Worm (Caenorhabditis elegans) whole organism, young adult: Measurements from ENCODE around the gene cest-28.

ENCODE experiments used
- B0019.2 ChIP-seq: fragments of 200-800 bp; sonication (Bioruptor generic); conservative IDR thresholded peaks from 2 replicates; pipeline ENCODE4 v1.3.6; 2022; ENCODE audit warnings: missing genetic modification reagents, missing genetic modification characterization, missing compliant biosample characterization
- B0336.3 ChIP-seq: fragments of 200-800 bp; sonication (Bioruptor generic); IDR thresholded peaks from 2 replicates; pipeline ENCODE4 v1.3.6; 2022; ENCODE audit warnings: missing genetic modification characterization, missing compliant biosample characterization
- F23B12.7 ChIP-seq: sonication (generic microtip); optimal IDR thresholded peaks from 2 replicates; lab custom pipeline; 2017; ENCODE audit warnings: missing genetic modification characterization, mild to moderate bottlenecking, missing compliant biosample characterization, antibody characterized with exemption, moderate library complexity; ENCODE audit not compliant: insufficient read depth
- F39B2.1 ChIP-seq: fragments of 200-800 bp; sonication (Bioruptor generic); IDR thresholded peaks from 2 replicates; pipeline ENCODE4 v1.3.6; 2022; ENCODE audit warnings: missing genetic modification reagents, missing genetic modification characterization, missing compliant biosample characterization
- F52B5.7 ChIP-seq: sonication (generic microtip); optimal IDR thresholded peaks from 2 replicates; lab custom pipeline; 2016; ENCODE audit warnings: mild to moderate bottlenecking, missing genetic modification characterization, missing compliant biosample characterization
- F55B11.4 ChIP-seq: sonication (generic microtip); optimal IDR thresholded peaks from 2 replicates; lab custom pipeline; 2016; ENCODE audit warnings: missing compliant biosample characterization, missing genetic modification characterization, borderline replicate concordance; ENCODE audit not compliant: insufficient read depth
- F57A8.1 ChIP-seq: fragments of 200-800 bp; sonication (Bioruptor generic); optimal IDR thresholded peaks from 2 replicates; lab custom pipeline; 2018; ENCODE audit warnings: mild to moderate bottlenecking, missing genetic modification characterization, moderate library complexity, missing compliant biosample characterization
- K12H6.12 ChIP-seq: fragments of 200-800 bp; sonication (Bioruptor generic); optimal IDR thresholded peaks from 2 replicates; lab custom pipeline; 2018; ENCODE audit warnings: mild to moderate bottlenecking, missing genetic modification characterization, missing compliant biosample characterization
- T26A5.8 ChIP-seq: sonication (generic microtip); optimal IDR thresholded peaks from 2 replicates; lab custom pipeline; 2016; ENCODE audit warnings: missing genetic modification characterization, missing compliant biosample characterization
- Y53G8AR.9 ChIP-seq: fragments of 200-800 bp; sonication (Bioruptor generic); conservative IDR thresholded peaks from 2 replicates; pipeline ENCODE4 v1.3.6; 2022; ENCODE audit warnings: missing genetic modification reagents, missing genetic modification characterization, missing compliant biosample characterization
- akir-1 ChIP-seq: fragments of 200-800 bp; sonication (Bioruptor generic); optimal IDR thresholded peaks from 2 replicates; lab custom pipeline; 2018; ENCODE audit warnings: mild to moderate bottlenecking, missing genetic modification characterization, moderate library complexity, missing compliant biosample characterization
- ama-1 ChIP-seq, 3 experiments: fragments of 150-350 bp in 1 of 3; sonication (generic microtip) in 2 of 3; optimal IDR thresholded peaks; 2 replicates each; lab custom pipeline; 2014 to 2018; ENCODE audit warnings: missing biosample characterization in 2 of 3, missing genetic modification characterization in 2 of 3, missing genetic modification reagents in 2 of 3
- attf-5 ChIP-seq: fragments of 200-800 bp; sonication (Bioruptor generic); optimal IDR thresholded peaks from 2 replicates; lab custom pipeline; 2018; ENCODE audit warnings: mild to moderate bottlenecking, missing genetic modification characterization, missing compliant biosample characterization
- cebp-1 ChIP-seq, 2 experiments: fragments of 200-800 bp in 1 of 2; sonication (Bioruptor generic) in 1 of 2; sonication (generic microtip) in 1 of 2; IDR thresholded peaks in 1 of 2; optimal IDR thresholded peaks in 1 of 2; 2 replicates each; pipeline versions ENCODE4 v1.3.6 to Lab custom; 2017 to 2022; ENCODE audit warnings: missing compliant biosample characterization in 2 of 2, missing genetic modification characterization in 2 of 2, mild to moderate bottlenecking in 1 of 2, missing genetic modification reagents in 1 of 2, moderate library complexity in 1 of 2
- ceh-27 ChIP-seq: fragments of 200-800 bp; sonication (Bioruptor generic); optimal IDR thresholded peaks from 2 replicates; lab custom pipeline; 2018; ENCODE audit warnings: mild to moderate bottlenecking, missing genetic modification characterization, moderate library complexity, missing compliant biosample characterization
- die-1 ChIP-seq: sonication (generic microtip); optimal IDR thresholded peaks from 2 replicates; lab custom pipeline; 2016; ENCODE audit warnings: missing genotype, mild to moderate bottlenecking, missing genetic modification characterization, missing compliant biosample characterization
- dpff-1 ChIP-seq: sonication (generic microtip); optimal IDR thresholded peaks from 2 replicates; lab custom pipeline; 2017; ENCODE audit warnings: mild to moderate bottlenecking, missing genetic modification characterization, missing compliant biosample characterization
- egl-18 ChIP-seq: fragments of 200-800 bp; sonication (Bioruptor generic); IDR thresholded peaks from 2 replicates; pipeline ENCODE4 v1.3.6; 2022; ENCODE audit warnings: missing genetic modification reagents, missing genetic modification characterization, missing compliant biosample characterization
- him-1 ChIP-seq: sonication (generic microtip); optimal IDR thresholded peaks from 2 replicates; lab custom pipeline; 2016; ENCODE audit warnings: missing genotype, missing genetic modification reagents, missing genetic modification characterization, missing compliant biosample characterization
- hmg-1.2 ChIP-seq: fragments of 200-800 bp; sonication (Bioruptor generic); IDR thresholded peaks from 2 replicates; pipeline ENCODE4 v1.3.6; 2022; ENCODE audit warnings: missing genetic modification reagents, missing genetic modification characterization, missing compliant biosample characterization
- hrde-1 ChIP-seq: sonication (generic microtip); optimal IDR thresholded peaks from 2 replicates; lab custom pipeline; 2016; ENCODE audit warnings: missing genetic modification characterization, mild to moderate bottlenecking, missing compliant biosample characterization, moderate library complexity, missing genotype, missing genetic modification reagents, borderline replicate concordance
- lag-1 ChIP-seq: fragments of 200-800 bp; sonication (Bioruptor generic); IDR thresholded peaks from 2 replicates; pipeline ENCODE4 v1.3.6; 2022; ENCODE audit warnings: missing genetic modification reagents, missing genetic modification characterization, missing compliant biosample characterization
- lin-26 ChIP-seq: fragments of 200-800 bp; sonication (Bioruptor generic); IDR thresholded peaks from 2 replicates; pipeline ENCODE4 v1.3.6; 2022; ENCODE audit warnings: missing genetic modification reagents, missing genetic modification characterization, missing compliant biosample characterization
- lin-35 ChIP-seq, 3 experiments: fragments of 150-350 bp in 2 of 3; sonication (generic microtip) in 1 of 3; optimal IDR thresholded peaks; 2 replicates each; lab custom pipeline; 2014 to 2018; ENCODE audit warnings: missing biosample characterization in 3 of 3, missing genetic modification characterization in 3 of 3, missing genetic modification reagents in 3 of 3
- madf-10 ChIP-seq: sonication (generic microtip); optimal IDR thresholded peaks from 2 replicates; lab custom pipeline; 2016; ENCODE audit warnings: mild to moderate bottlenecking, missing genetic modification characterization, missing compliant biosample characterization
- madf-3 ChIP-seq: fragments of 200-800 bp; sonication (Bioruptor generic); IDR thresholded peaks from 2 replicates; pipeline ENCODE4 v1.3.6; 2022; ENCODE audit warnings: missing genetic modification reagents, missing genetic modification characterization, missing compliant biosample characterization
- madf-6 ChIP-seq: fragments of 200-800 bp; sonication (Bioruptor generic); IDR thresholded peaks from 2 replicates; pipeline ENCODE4 v1.3.6; 2022; ENCODE audit warnings: missing genetic modification reagents, missing genetic modification characterization, missing compliant biosample characterization
- mel-28 ChIP-seq: sonication (generic microtip); optimal IDR thresholded peaks from 2 replicates; lab custom pipeline; 2016; ENCODE audit warnings: borderline replicate concordance, mild to moderate bottlenecking, missing genetic modification characterization, missing compliant biosample characterization
- mes-4 ChIP-seq: sonication (generic microtip); optimal IDR thresholded peaks from 2 replicates; lab custom pipeline; 2016; ENCODE audit warnings: missing genotype, missing genetic modification characterization, missing compliant biosample characterization
- nfya-2 ChIP-seq: fragments of 200-800 bp; sonication (Bioruptor generic); IDR thresholded peaks from 2 replicates; pipeline ENCODE4 v1.3.6; 2022; ENCODE audit warnings: missing genetic modification reagents, missing genetic modification characterization, missing compliant biosample characterization
- nfyb-1 ChIP-seq: fragments of 200-800 bp; sonication (Bioruptor generic); IDR thresholded peaks from 2 replicates; pipeline ENCODE4 v1.3.6; 2022; ENCODE audit warnings: missing genetic modification reagents, missing genetic modification characterization, missing compliant biosample characterization
- nhr-80 ChIP-seq: sonication (generic microtip); optimal IDR thresholded peaks from 2 replicates; lab custom pipeline; 2016; ENCODE audit warnings: missing genetic modification characterization, missing compliant biosample characterization
- pbrm-1 ChIP-seq: fragments of 200-800 bp; sonication (Bioruptor generic); IDR thresholded peaks from 2 replicates; pipeline ENCODE4 v1.3.6; 2022; ENCODE audit warnings: missing genetic modification reagents, missing genetic modification characterization, missing compliant biosample characterization
- pha-4 ChIP-seq: fragments of 150-350 bp; sonication (generic microtip); optimal IDR thresholded peaks from 2 replicates; lab custom pipeline; 2014; ENCODE audit warnings: missing biosample characterization, missing genetic modification reagents, missing genetic modification characterization
- rcor-1 ChIP-seq: fragments of 200-800 bp; sonication (Bioruptor generic); IDR thresholded peaks from 2 replicates; pipeline ENCODE4 v1.3.6; 2022; ENCODE audit warnings: missing genetic modification reagents, missing genetic modification characterization, missing compliant biosample characterization
- snpc-1.1 ChIP-seq: sonication (generic microtip); optimal IDR thresholded peaks from 2 replicates; lab custom pipeline; 2017; ENCODE audit warnings: missing genetic modification characterization, mild to moderate bottlenecking, missing compliant biosample characterization, antibody characterized with exemption, moderate library complexity, missing genotype, missing genetic modification reagents; ENCODE audit not compliant: insufficient read depth
- snpc-3.4 ChIP-seq: sonication (generic microtip); optimal IDR thresholded peaks from 2 replicates; lab custom pipeline; 2017; ENCODE audit warnings: missing genetic modification characterization, mild to moderate bottlenecking, missing compliant biosample characterization, antibody characterized with exemption, moderate library complexity, missing genotype, missing genetic modification reagents
- snpc-4 ChIP-seq, 5 experiments: fragments of 150-350 bp in 1 of 5; sonication (generic microtip) in 4 of 5; optimal IDR thresholded peaks; 2 replicates each; lab custom pipeline; 2014 to 2018; ENCODE audit warnings: missing genetic modification characterization in 5 of 5, missing biosample characterization in 3 of 5, antibody characterized with exemption in 2 of 5, mild to moderate bottlenecking in 2 of 5, missing compliant biosample characterization in 2 of 5, missing genotype in 2 of 5, moderate library complexity in 2 of 5, missing genetic modification reagents in 1 of 5
- sptf-2 ChIP-seq: fragments of 200-800 bp; sonication (Bioruptor generic); optimal IDR thresholded peaks from 2 replicates; lab custom pipeline; 2018; ENCODE audit warnings: mild to moderate bottlenecking, missing genetic modification characterization, missing compliant biosample characterization
- tbx-9 ChIP-seq: sonication (generic microtip); optimal IDR thresholded peaks from 2 replicates; lab custom pipeline; 2016; ENCODE audit warnings: borderline replicate concordance, missing genetic modification characterization, inconsistent platforms, missing compliant biosample characterization
- tlf-1 ChIP-seq: fragments of 200-800 bp; sonication (Bioruptor generic); optimal IDR thresholded peaks from 2 replicates; lab custom pipeline; 2018; ENCODE audit warnings: mild to moderate bottlenecking, missing genetic modification characterization, missing compliant biosample characterization
- ztf-18 ChIP-seq: sonication (generic microtip); optimal IDR thresholded peaks from 2 replicates; lab custom pipeline; 2016; ENCODE audit warnings: missing genotype, mild to moderate bottlenecking, missing genetic modification characterization, missing compliant biosample characterization
- ztf-26 ChIP-seq: sonication (generic microtip); optimal IDR thresholded peaks from 2 replicates; lab custom pipeline; 2017; ENCODE audit warnings: missing genetic modification characterization, missing compliant biosample characterization
- ztf-6 ChIP-seq: fragments of 200-800 bp; sonication (Bioruptor generic); IDR thresholded peaks from 2 replicates; pipeline ENCODE4 v1.3.6; 2022; ENCODE audit warnings: missing genetic modification reagents, missing genetic modification characterization, missing compliant biosample characterization

cest-28 gene

DNA sequence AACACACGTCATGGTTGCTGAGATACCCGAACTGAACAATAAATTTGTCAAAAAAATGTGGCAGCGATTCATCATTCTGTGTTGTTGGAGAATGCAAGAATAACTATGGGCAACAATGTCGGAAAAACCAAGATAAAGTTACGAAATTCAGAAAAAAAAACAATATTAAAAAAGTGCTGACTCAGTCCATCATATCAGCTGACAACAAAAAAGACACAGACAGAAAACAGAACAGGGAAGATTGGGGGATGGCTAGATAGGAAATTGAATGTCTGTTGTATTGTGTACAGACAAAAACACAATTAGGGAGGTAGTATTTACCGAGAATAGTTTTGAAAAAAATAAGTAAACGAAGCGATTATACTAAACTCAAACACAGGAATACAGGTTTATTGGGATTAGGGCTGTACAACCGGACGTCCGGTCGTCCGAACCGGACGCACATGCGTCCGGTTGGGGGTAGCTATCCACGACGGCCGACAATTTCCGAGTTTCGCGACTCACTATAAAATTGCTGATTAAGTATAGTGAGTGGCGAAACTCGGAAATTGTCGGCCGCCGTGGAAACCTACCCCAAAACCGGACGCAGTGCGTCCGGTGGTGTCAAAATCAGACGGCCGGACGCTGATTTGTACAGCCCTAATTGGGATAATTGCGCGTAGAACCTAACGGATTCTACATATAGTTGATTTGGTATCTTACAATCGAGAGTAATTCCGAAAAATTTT, 11.9 kb upstream of the cest-28 start (continued):
- TF ChIP-seq ama-1 (optimal IDR thresholded peaks at IDR 0.05; lab: Kevin White, UChicago) (no peak), ama-1 (GFP tag; optimal IDR thresholded peaks at IDR 0.05; lab: Kevin White, UChicago) (no peak), snpc-4 (GFP tag; optimal IDR thresholded peaks at IDR 0.05; lab: Kevin White, UChicago) (peak; percentile 87), snpc-4 (tag; optimal IDR thresholded peaks at IDR 0.05; lab: Kevin White, UChicago) (peak in 3 of 4 experiments; percentile 85 to 97 (median 94)), snpc-3.4 (tag; lab: Kevin White, UChicago) (peak; percentile 56), hmg-1.2 (GFP tag; lab: Robert Waterston, UW) (peak; percentile 49), him-1 (tag; lab: Kevin White, UChicago) (no peak), pbrm-1 (0 out of 2 replicates have a peak, but pooled peaks have one; percentile 7), akir-1 (GFP tag; lab: Kevin White, UChicago) (no peak), die-1 (tag; lab: Kevin White, UChicago) (no peak), nfyb-1 (no peak), F52B5.7 (no peak), Y53G8AR.9 (no peak), mel-28 (tag; lab: Kevin White, UChicago) (no peak), rcor-1 (no peak), cebp-1 (GFP tag; IDR thresholded peaks at IDR 0.05; lab: Robert Waterston, UW) (peak; percentile 78), cebp-1 (tag; optimal IDR thresholded peaks at IDR 0.05; lab: Kevin White, UChicago) (peak; percentile 81), nhr-80 (tag; lab: Kevin White, UChicago) (peak; percentile 12), snpc-1.1 (tag; lab: Kevin White, UChicago) (peak; percentile 87), ztf-6 (no peak), B0336.3 (GFP tag; lab: Robert Waterston, UW) (no peak), tlf-1 (GFP tag; lab: Kevin White, UChicago) (no peak), lin-35 (GFP tag; optimal IDR thresholded peaks at IDR 0.05; lab: Kevin White, UChicago) (no peak), F39B2.1 (no peak), nfya-2 (no peak), B0019.2 (GFP tag; lab: Robert Waterston, UW) (no peak), F55B11.4 (tag; lab: Kevin White, UChicago) (no peak), K12H6.12 (tag; lab: Kevin White, UChicago) (no peak), sptf-2 (GFP tag; lab: Kevin White, UChicago) (no peak), dpff-1 (no peak), lin-26 (GFP tag; lab: Robert Waterston, UW) (no peak), egl-18 (GFP tag; lab: Robert Waterston, UW) (no peak), hrde-1 (tag; lab: Kevin White, UChicago) (no peak)

DNA sequence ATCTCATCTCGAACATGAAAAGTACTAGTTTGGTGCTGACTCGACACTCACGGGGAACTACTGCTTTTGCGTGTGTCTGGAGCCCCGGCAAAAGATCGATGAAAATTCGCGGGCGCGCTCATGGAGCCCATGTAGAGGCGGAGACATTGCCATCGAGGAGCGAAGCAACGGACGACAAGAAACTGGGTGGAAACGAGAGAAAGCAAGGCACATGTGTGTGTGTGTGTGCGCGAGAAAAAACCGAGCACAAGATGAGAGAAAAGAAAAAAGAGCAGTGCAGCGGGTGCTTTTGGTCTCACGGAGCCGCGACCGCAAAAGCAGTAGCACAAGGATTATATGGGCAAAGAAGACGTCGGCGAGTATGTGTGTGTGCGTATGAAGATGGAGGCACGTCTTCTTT, 10.9 kb upstream of the cest-28 start:
- TF ChIP-seq tbx-9 (tag; lab: Kevin White, UChicago) = no peak
- TF ChIP-seq mes-4 (tag; lab: Kevin White, UChicago) = no peak
- no peak for TF ChIP-seq madf-10 (tag; lab: Kevin White, UChicago)
- no peak for TF ChIP-seq ztf-26 (tag; lab: Kevin White, UChicago)
- TF ChIP-seq lag-1 (GFP tag; lab: Robert Waterston, UW) = no peak
- TF ChIP-seq F39B2.1 = no peak
- no peak for TF ChIP-seq F57A8.1
- TF ChIP-seq pha-4 = no peak
- no peak for TF ChIP-seq nhr-80 (tag; lab: Kevin White, UChicago)
- no peak for TF ChIP-seq lin-26 (GFP tag; lab: Robert Waterston, UW)
- TF ChIP-seq K12H6.12 (tag; lab: Kevin White, UChicago) = peak; percentile 46
- TF ChIP-seq ceh-27 (GFP tag; lab: Kevin White, UChicago) = peak; percentile 21
- TF ChIP-seq T26A5.8 (tag; lab: Kevin White, UChicago) = no peak
- no peak for TF ChIP-seq hrde-1 (tag; lab: Kevin White, UChicago)
- TF ChIP-seq nfya-2 = no peak
- TF ChIP-seq lin-35 (GFP tag; optimal IDR thresholded peaks at IDR 0.05; lab: Kevin White, UChicago) = no peak
- no peak for TF ChIP-seq ztf-18
- no peak for TF ChIP-seq F23B12.7 (tag; lab: Kevin White, UChicago)
- no peak for TF ChIP-seq cebp-1 (GFP tag; IDR thresholded peaks at IDR 0.05; lab: Robert Waterston, UW)
- TF ChIP-seq cebp-1 (tag; optimal IDR thresholded peaks at IDR 0.05; lab: Kevin White, UChicago) = peak; percentile 64
- TF ChIP-seq madf-3 (GFP tag; lab: Robert Waterston, UW) = no peak
- no peak for TF ChIP-seq madf-6
- peak; percentile 28 for TF ChIP-seq attf-5 (GFP tag; lab: Kevin White, UChicago)
